Worm (Caenorhabditis elegans) whole organism, mixed stage, embryonic: ENCODE measurements around the gene T25D10.4.

Experiments used
- M03D4.4 ChIP-seq: sonication (generic microtip); optimal IDR thresholded peaks from 2 replicates; lab custom pipeline; 2017; ENCODE audit warnings: mild to moderate bottlenecking, missing genetic modification characterization, missing compliant biosample characterization
- bed-3 ChIP-seq: fragments of 200-800 bp; sonication (Bioruptor generic); optimal IDR thresholded peaks from 3 replicates; lab custom pipeline; 2018; ENCODE audit warnings: mild to moderate bottlenecking, missing genetic modification characterization, moderate library complexity, missing compliant biosample characterization
- blmp-1 ChIP-seq: fragments of 150-350 bp; optimal IDR thresholded peaks from 2 replicates; lab custom pipeline; 2014; ENCODE audit warnings: missing biosample characterization, missing genetic modification characterization
- ceh-39 ChIP-seq: fragments of 150-350 bp; optimal IDR thresholded peaks from 2 replicates; lab custom pipeline; 2014; ENCODE audit warnings: missing biosample characterization, missing genetic modification characterization
- ceh-43 ChIP-seq: fragments of 200-800 bp; sonication (Bioruptor generic); optimal IDR thresholded peaks from 2 replicates; lab custom pipeline; 2018; ENCODE audit warnings: mild to moderate bottlenecking, missing genetic modification characterization, moderate library complexity, missing compliant biosample characterization
- ceh-83 ChIP-seq: fragments of 200-800 bp; sonication (Bioruptor generic); optimal IDR thresholded peaks from 2 replicates; lab custom pipeline; 2018; ENCODE audit warnings: mild to moderate bottlenecking, missing genetic modification characterization, missing compliant biosample characterization
- ces-1 ChIP-seq: fragments of 150-350 bp; optimal IDR thresholded peaks from 2 replicates; lab custom pipeline; 2014; ENCODE audit warnings: missing biosample characterization, missing genetic modification reagents, missing genetic modification characterization
- cnd-1 ChIP-seq: fragments of 200-800 bp; sonication (Bioruptor generic); optimal IDR thresholded peaks from 2 replicates; lab custom pipeline; 2018; ENCODE audit warnings: mild to moderate bottlenecking, missing genetic modification characterization, missing compliant biosample characterization
- drap-1 ChIP-seq: fragments of 200-800 bp; sonication (Bioruptor generic); optimal IDR thresholded peaks from 3 replicates; lab custom pipeline; 2018; ENCODE audit warnings: mild to moderate bottlenecking, missing genetic modification characterization, missing compliant biosample characterization
- elt-1 ChIP-seq: sonication (generic microtip); optimal IDR thresholded peaks from 2 replicates; lab custom pipeline; 2017; ENCODE audit warnings: missing genetic modification characterization, mild to moderate bottlenecking, missing compliant biosample characterization, antibody characterized with exemption, moderate library complexity, borderline replicate concordance; ENCODE audit not compliant: insufficient read depth
- elt-3 ChIP-seq: fragments of 150-350 bp; optimal IDR thresholded peaks from 2 replicates; lab custom pipeline; 2014; ENCODE audit warnings: missing biosample characterization, missing genetic modification characterization
- flh-1 ChIP-seq: fragments of 200-800 bp; sonication (Bioruptor generic); optimal IDR thresholded peaks from 2 replicates; lab custom pipeline; 2018; ENCODE audit warnings: mild to moderate bottlenecking, missing genetic modification characterization, moderate library complexity, missing compliant biosample characterization
- ham-2 ChIP-seq: fragments of 200-800 bp; sonication (Bioruptor generic); optimal IDR thresholded peaks from 2 replicates; lab custom pipeline; 2018; ENCODE audit warnings: mild to moderate bottlenecking, missing genetic modification characterization, missing compliant biosample characterization
- hlh-1 ChIP-seq: fragments of 150-350 bp; optimal IDR thresholded peaks from 2 replicates; lab custom pipeline; 2014; ENCODE audit warnings: missing biosample characterization, missing genetic modification reagents, missing genetic modification characterization
- lin-13 ChIP-seq: fragments of 150-350 bp; optimal IDR thresholded peaks from 2 replicates; lab custom pipeline; 2014; ENCODE audit warnings: missing biosample characterization, missing genetic modification characterization
- lin-32 ChIP-seq: fragments of 200-800 bp; sonication (Bioruptor generic); optimal IDR thresholded peaks from 2 replicates; lab custom pipeline; 2018; ENCODE audit warnings: mild to moderate bottlenecking, missing genetic modification characterization, missing compliant biosample characterization
- lsy-2 ChIP-seq: fragments of 150-350 bp; optimal IDR thresholded peaks from 2 replicates; lab custom pipeline; 2014; ENCODE audit warnings: missing biosample characterization, missing genetic modification characterization
- mab-5 ChIP-seq: fragments of 150-350 bp; optimal IDR thresholded peaks from 2 replicates; lab custom pipeline; 2014; ENCODE audit warnings: missing biosample characterization, missing genetic modification characterization
- mep-1 ChIP-seq: fragments of 150-350 bp; optimal IDR thresholded peaks from 2 replicates; lab custom pipeline; 2017; ENCODE audit warnings: missing biosample characterization, missing genetic modification reagents, missing genetic modification characterization, inconsistent platforms
- mls-2 ChIP-seq: sonication (generic microtip); optimal IDR thresholded peaks from 2 replicates; lab custom pipeline; 2016; ENCODE audit warnings: mild to moderate bottlenecking, missing genetic modification characterization, moderate library complexity, missing compliant biosample characterization
- nhr-12 ChIP-seq: fragments of 150-350 bp; optimal IDR thresholded peaks from 2 replicates; lab custom pipeline; 2014; ENCODE audit warnings: missing biosample characterization, missing genetic modification characterization
- nhr-2 ChIP-seq: fragments of 150-350 bp; optimal IDR thresholded peaks from 2 replicates; lab custom pipeline; 2014; ENCODE audit warnings: missing biosample characterization, missing genetic modification characterization
- nhr-237 ChIP-seq: fragments of 150-350 bp; optimal IDR thresholded peaks from 2 replicates; lab custom pipeline; 2014; ENCODE audit warnings: missing biosample characterization, missing genetic modification characterization
- nhr-28 ChIP-seq: fragments of 150-350 bp; optimal IDR thresholded peaks from 2 replicates; lab custom pipeline; 2014; ENCODE audit warnings: missing biosample characterization, missing genetic modification characterization
- nhr-76 ChIP-seq: sonication (generic microtip); optimal IDR thresholded peaks from 2 replicates; lab custom pipeline; 2017; ENCODE audit warnings: missing biosample characterization, missing genetic modification characterization
- pha-4 ChIP-seq: fragments of 150-350 bp; optimal IDR thresholded peaks from 2 replicates; lab custom pipeline; 2018; ENCODE audit warnings: missing biosample characterization, missing genetic modification reagents, missing genetic modification characterization
- sem-2 ChIP-seq: fragments of 200-800 bp; sonication (Bioruptor generic); optimal IDR thresholded peaks from 2 replicates; lab custom pipeline; 2018; ENCODE audit warnings: mild to moderate bottlenecking, missing genetic modification characterization, missing compliant biosample characterization
- snpc-4 ChIP-seq: fragments of 150-350 bp; optimal IDR thresholded peaks from 2 replicates; lab custom pipeline; 2014; ENCODE audit warnings: missing biosample characterization, missing genetic modification characterization
- sptf-1 ChIP-seq: sonication (generic microtip); optimal IDR thresholded peaks from 2 replicates; lab custom pipeline; 2017; ENCODE audit warnings: mild to moderate bottlenecking, missing genetic modification characterization, moderate library complexity, missing compliant biosample characterization
- tbx-8 ChIP-seq: fragments of 200-800 bp; sonication (Bioruptor generic); optimal IDR thresholded peaks from 2 replicates; lab custom pipeline; 2018; ENCODE audit warnings: mild to moderate bottlenecking, missing genetic modification characterization, moderate library complexity, missing compliant biosample characterization
- unc-120 ChIP-seq: sonication (generic microtip); optimal IDR thresholded peaks from 2 replicates; lab custom pipeline; 2017; ENCODE audit warnings: missing genetic modification characterization, missing compliant biosample characterization; ENCODE audit not compliant: poor library complexity, severe bottlenecking
- unc-39 ChIP-seq: fragments of 150-350 bp; optimal IDR thresholded peaks from 2 replicates; lab custom pipeline; 2014; ENCODE audit warnings: missing biosample characterization, missing genetic modification characterization
- unc-62 ChIP-seq: fragments of 150-350 bp; optimal IDR thresholded peaks from 2 replicates; lab custom pipeline; 2014; ENCODE audit warnings: missing biosample characterization, missing genetic modification reagents, missing genetic modification characterization
- zip-8 ChIP-seq: fragments of 150-350 bp; optimal IDR thresholded peaks from 2 replicates; lab custom pipeline; 2014; ENCODE audit warnings: missing biosample characterization, missing genetic modification characterization
- ztf-11 ChIP-seq: fragments of 150-350 bp; optimal IDR thresholded peaks from 2 replicates; lab custom pipeline; 2014; ENCODE audit warnings: missing biosample characterization, missing genetic modification characterization

Gene T25D10.4

DNA sequence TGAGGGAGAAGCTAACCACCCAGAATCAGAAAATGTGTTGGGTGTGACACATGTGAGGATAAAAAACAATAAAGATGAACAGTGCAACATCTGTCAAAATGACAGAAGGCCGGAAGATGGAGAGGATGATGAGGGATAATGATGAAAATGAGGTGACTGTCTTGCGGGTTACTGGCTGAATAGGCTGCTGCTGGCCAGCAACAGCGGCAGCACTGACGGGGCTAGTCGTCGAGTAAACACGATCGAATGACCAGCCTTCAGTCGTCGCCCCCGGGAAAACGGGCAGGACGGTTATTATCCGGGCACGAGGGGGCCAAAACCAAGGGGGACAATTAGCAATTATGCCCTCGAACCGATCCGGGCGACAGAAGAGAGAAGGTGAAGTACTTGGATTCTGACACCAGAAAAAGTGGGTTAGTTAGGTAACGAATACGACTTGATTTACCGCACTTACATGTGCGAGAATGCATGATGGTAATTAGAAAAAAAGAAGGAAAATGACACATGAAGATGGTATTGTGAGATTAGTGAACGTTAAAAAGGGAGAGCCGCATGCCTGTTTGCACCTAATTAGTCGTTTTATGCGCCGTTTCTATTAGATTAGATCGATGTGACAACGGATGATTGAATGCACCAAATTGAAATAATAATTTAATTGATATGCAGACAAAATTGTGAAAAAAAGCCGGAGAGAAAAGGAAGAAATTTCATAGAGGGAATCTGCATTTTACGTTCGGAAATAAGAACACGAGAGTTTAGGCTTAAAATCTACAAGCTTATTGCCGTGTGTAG is 1.8 kb upstream of the T25D10.4 start:
- no peak for TF ChIP-seq unc-120 (tag; lab: Kevin White, UChicago)
- peak; percentile 90 for TF ChIP-seq cnd-1
- TF ChIP-seq flh-1 (GFP tag; lab: Kevin White, UChicago), result no peak
- no peak for TF ChIP-seq zip-8 (tag; lab: Kevin White, UChicago)
- TF ChIP-seq tbx-8 (GFP tag; lab: Kevin White, UChicago), result no peak
- no peak for TF ChIP-seq hlh-1 (tag; lab: Kevin White, UChicago)
- no peak for TF ChIP-seq sem-2 (GFP tag; lab: Kevin White, UChicago)
- TF ChIP-seq ces-1 (GFP tag; lab: Kevin White, UChicago), result peak; percentile 79
- no peak for TF ChIP-seq ceh-83 (GFP tag; lab: Kevin White, UChicago)
- TF ChIP-seq snpc-4 (tag; lab: Kevin White, UChicago), result no peak
- no peak for TF ChIP-seq M03D4.4 (tag; lab: Kevin White, UChicago)
- peak; percentile 51 for TF ChIP-seq lin-32 (GFP tag; lab: Kevin White, UChicago)
- TF ChIP-seq pha-4 (tag; lab: Kevin White, UChicago), result no peak
- TF ChIP-seq blmp-1 (tag; lab: Kevin White, UChicago), result no peak
- peak; percentile 76 for TF ChIP-seq ceh-43
- no peak for TF ChIP-seq elt-3
- TF ChIP-seq nhr-28 (tag; lab: Kevin White, UChicago), result no peak
- no peak for TF ChIP-seq elt-1 (tag; lab: Kevin White, UChicago)
- TF ChIP-seq nhr-2 (tag; lab: Kevin White, UChicago), result peak; percentile 93
- no peak for TF ChIP-seq nhr-76
- peak; percentile 57 for TF ChIP-seq sptf-1 (tag; lab: Kevin White, UChicago)
- TF ChIP-seq nhr-12 (tag; lab: Kevin White, UChicago), result no peak
- TF ChIP-seq ztf-11 (tag; lab: Kevin White, UChicago), result no peak
- TF ChIP-seq mep-1 (tag; lab: Kevin White, UChicago), result no peak
- TF ChIP-seq mls-2 (tag; lab: Kevin White, UChicago), result peak; percentile 77
- no peak for TF ChIP-seq nhr-237
- no peak for TF ChIP-seq bed-3 (GFP tag; lab: Kevin White, UChicago)
- TF ChIP-seq lin-13 (tag; lab: Kevin White, UChicago), result no peak
- TF ChIP-seq drap-1, result no peak
- TF ChIP-seq mab-5 (tag; lab: Kevin White, UChicago), result no peak
- no peak for TF ChIP-seq lsy-2
- TF ChIP-seq ceh-39 (tag; lab: Kevin White, UChicago), result no peak
- peak; percentile 57 for TF ChIP-seq unc-62 (GFP tag; lab: Kevin White, UChicago)
- TF ChIP-seq unc-39 (tag; lab: Kevin White, UChicago), result no peak
- peak; percentile 66 for TF ChIP-seq ham-2 (GFP tag; lab: Kevin White, UChicago)
- TF ChIP-seq, all 35 proteins: peak for 9

DNA sequence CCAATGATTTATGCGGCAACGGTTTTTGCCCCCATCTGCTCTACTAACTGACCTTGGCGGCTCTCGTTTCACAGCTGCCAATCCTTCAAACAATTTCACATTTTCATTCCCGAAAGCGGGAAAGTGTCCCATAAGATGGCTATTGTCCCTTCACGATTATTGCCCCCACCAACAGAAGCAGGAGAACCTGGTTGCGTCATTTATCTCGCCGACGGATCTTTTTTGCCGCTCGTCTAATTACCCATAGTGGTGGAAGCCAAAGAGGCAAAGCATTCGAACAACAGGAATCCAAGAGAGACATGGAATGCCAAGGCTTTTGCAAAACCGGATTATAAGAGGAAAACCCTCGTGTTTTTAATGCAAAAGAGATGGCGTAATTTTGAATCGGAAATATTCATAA is 983 bp downstream of the T25D10.4 start:
- TF ChIP-seq nhr-237 (no peak), zip-8 (tag; lab: Kevin White, UChicago) (peak; percentile 65), elt-3 (no peak), flh-1 (GFP tag; lab: Kevin White, UChicago) (no peak), ztf-11 (tag; lab: Kevin White, UChicago) (no peak), lin-13 (tag; lab: Kevin White, UChicago) (no peak), nhr-28 (tag; lab: Kevin White, UChicago) (no peak), ceh-83 (GFP tag; lab: Kevin White, UChicago) (no peak), cnd-1 (peak; percentile 36), tbx-8 (GFP tag; lab: Kevin White, UChicago) (no peak), unc-39 (tag; lab: Kevin White, UChicago) (no peak), ces-1 (GFP tag; lab: Kevin White, UChicago) (no peak), elt-1 (tag; lab: Kevin White, UChicago) (peak; percentile 69), mep-1 (tag; lab: Kevin White, UChicago) (peak; percentile 31), blmp-1 (tag; lab: Kevin White, UChicago) (no peak), bed-3 (GFP tag; lab: Kevin White, UChicago) (no peak), mab-5 (tag; lab: Kevin White, UChicago) (no peak), unc-62 (GFP tag; lab: Kevin White, UChicago) (no peak), ham-2 (GFP tag; lab: Kevin White, UChicago) (peak; percentile 90), lsy-2 (no peak), snpc-4 (tag; lab: Kevin White, UChicago) (no peak), nhr-2 (tag; lab: Kevin White, UChicago) (peak; percentile 9), ceh-39 (tag; lab: Kevin White, UChicago) (no peak), ceh-43 (no peak), mls-2 (tag; lab: Kevin White, UChicago) (peak; percentile 44), pha-4 (tag; lab: Kevin White, UChicago) (no peak), hlh-1 (tag; lab: Kevin White, UChicago) (no peak), drap-1 (no peak), sem-2 (GFP tag; lab: Kevin White, UChicago) (no peak), nhr-76 (no peak), M03D4.4 (tag; lab: Kevin White, UChicago) (no peak), nhr-12 (tag; lab: Kevin White, UChicago) (no peak), sptf-1 (tag; lab: Kevin White, UChicago) (no peak), unc-120 (tag; lab: Kevin White, UChicago) (no peak), lin-32 (GFP tag; lab: Kevin White, UChicago) (peak; percentile 31)
- TF ChIP-seq, all 35 proteins: peak for 8
